Fruit fly (Drosophila melanogaster) whole organism, embryonic: Measurements from ENCODE around the gene Snmp2.

ENCODE experiments used
- Atf3 ChIP-seq: fragments of 200-800 bp; sonication (Bioruptor generic); optimal IDR thresholded peaks from 3 replicates; lab custom pipeline; 2016; ENCODE audit warnings: missing biosample characterization, missing genetic modification characterization
- Bdp1 ChIP-seq: fragments of 200-800 bp; sonication (Bioruptor generic); optimal IDR thresholded peaks from 3 replicates; lab custom pipeline; 2016; ENCODE audit warnings: missing biosample characterization, missing genetic modification characterization
- CG11504 ChIP-seq: fragments of 200-800 bp; sonication (Bioruptor generic); optimal IDR thresholded peaks from 3 replicates; lab custom pipeline; 2019; ENCODE audit warnings: missing biosample characterization, mild to moderate bottlenecking, missing genetic modification characterization, moderate library complexity
- CG12071 ChIP-seq: fragments of 200-800 bp; sonication (Bioruptor generic); optimal IDR thresholded peaks from 3 replicates; lab custom pipeline; 2018; ENCODE audit warnings: missing biosample characterization, mild to moderate bottlenecking, missing genetic modification characterization
- CG15479 ChIP-seq: fragments of 200-800 bp; sonication (Bioruptor generic); optimal IDR thresholded peaks from 3 replicates; lab custom pipeline; 2019; ENCODE audit warnings: missing biosample characterization, mild to moderate bottlenecking, missing genetic modification characterization, moderate library complexity
- CG17359 ChIP-seq: fragments of 200-800 bp; sonication (Bioruptor generic); optimal IDR thresholded peaks from 3 replicates; lab custom pipeline; 2018; ENCODE audit warnings: missing biosample characterization, mild to moderate bottlenecking, missing genetic modification characterization, moderate library complexity
- CG17568 ChIP-seq: fragments of 200-800 bp; sonication (Bioruptor generic); optimal IDR thresholded peaks from 2 replicates; lab custom pipeline; 2018; ENCODE audit warnings: missing biosample characterization, mild to moderate bottlenecking, missing genetic modification characterization, moderate library complexity
- CG3163 ChIP-seq: fragments of 200-800 bp; sonication (Bioruptor generic); optimal IDR thresholded peaks from 3 replicates; lab custom pipeline; 2016; ENCODE audit warnings: missing biosample characterization, missing genetic modification characterization
- CG34224 ChIP-seq: fragments of 200-800 bp; sonication (Bioruptor generic); IDR thresholded peaks from 3 replicates; pipeline ENCODE4 v1.3.6; 2022; ENCODE audit warnings: missing biosample characterization, missing genetic modification characterization; ENCODE audit not compliant: partially characterized antibody
- CG42726 ChIP-seq: fragments of 200-800 bp; sonication (Bioruptor generic); IDR thresholded peaks from 2 replicates; pipeline ENCODE4 v1.3.6; 2022; ENCODE audit warnings: missing biosample characterization, missing genetic modification characterization; ENCODE audit not compliant: partially characterized antibody
- CG6175 ChIP-seq: fragments of 200-800 bp; sonication (Bioruptor generic); IDR thresholded peaks from 3 replicates; pipeline ENCODE4 v1.3.6; 2022; ENCODE audit warnings: missing biosample characterization, missing genetic modification characterization
- CG6765 ChIP-seq: fragments of 200-800 bp; sonication (Bioruptor generic); optimal IDR thresholded peaks from 3 replicates; lab custom pipeline; 2017; ENCODE audit warnings: missing biosample characterization, mild to moderate bottlenecking, missing genetic modification characterization
- CG6813 ChIP-seq: fragments of 200-800 bp; sonication (Bioruptor generic); optimal IDR thresholded peaks from 2 replicates; lab custom pipeline; 2017; ENCODE audit warnings: missing biosample characterization, missing genetic modification characterization, mild to moderate bottlenecking, moderate library complexity, missing genetic modification reagents
- CG8359 ChIP-seq: fragments of 200-800 bp; sonication (Bioruptor generic); optimal IDR thresholded peaks from 2 replicates; lab custom pipeline; 2017; ENCODE audit warnings: missing biosample characterization, mild to moderate bottlenecking, missing genetic modification characterization, borderline replicate concordance
- CG9437 ChIP-seq: fragments of 200-800 bp; sonication (Bioruptor generic); optimal IDR thresholded peaks from 2 replicates; lab custom pipeline; 2018; ENCODE audit warnings: missing biosample characterization, mild to moderate bottlenecking, missing genetic modification characterization
- Dll ChIP-seq: fragments of 200-800 bp; sonication (Bioruptor generic); IDR thresholded peaks from 4 replicates; pipeline ENCODE4 v1.3.6; 2022; ENCODE audit warnings: missing biosample characterization, missing genetic modification characterization; ENCODE audit not compliant: partially characterized antibody
- Doc3 ChIP-seq: fragments of 200-800 bp; sonication (Bioruptor generic); IDR thresholded peaks from 3 replicates; pipeline ENCODE4 v1.3.6; 2022; ENCODE audit warnings: missing biosample characterization, missing genetic modification characterization; ENCODE audit not compliant: partially characterized antibody
- H2.0 ChIP-seq: fragments of 200-800 bp; sonication (Bioruptor generic); IDR thresholded peaks from 2 replicates; pipeline ENCODE4 v1.3.6; 2022; ENCODE audit warnings: missing biosample characterization, missing genetic modification characterization
- Hr78 ChIP-seq, 2 experiments: fragments of 200-800 bp in 1 of 2; fragments of >200 bp in 1 of 2; sonication (Bioruptor generic) in 1 of 2; optimal IDR thresholded peaks; 2 replicates each; lab custom pipeline; 2017 to 2019; ENCODE audit warnings: missing biosample characterization in 2 of 2, missing genetic modification characterization in 2 of 2, mild to moderate bottlenecking in 1 of 2, moderate library complexity in 1 of 2
- Jarid2 ChIP-seq: fragments of 200-800 bp; sonication (Bioruptor generic); optimal IDR thresholded peaks from 3 replicates; lab custom pipeline; 2017; ENCODE audit warnings: mild to moderate bottlenecking, missing biosample characterization, missing genetic modification reagents, missing genetic modification characterization
- MBD-R2 ChIP-seq: fragments of 200-800 bp; sonication (Bioruptor generic); IDR thresholded peaks from 2 replicates; pipeline ENCODE4 v1.3.6; 2022; ENCODE audit warnings: missing biosample characterization, missing genetic modification characterization
- Meics ChIP-seq: fragments of 200-800 bp; sonication (Bioruptor generic); optimal IDR thresholded peaks from 2 replicates; lab custom pipeline; 2017; ENCODE audit warnings: missing biosample characterization, mild to moderate bottlenecking, missing genetic modification characterization
- Pdp1 ChIP-seq, 2 experiments: fragments of 200-800 bp; sonication (Bioruptor generic); optimal IDR thresholded peaks; 3 replicates each; lab custom pipeline; 2016; ENCODE audit warnings: missing biosample characterization in 2 of 2, missing genetic modification characterization in 2 of 2, mild to moderate bottlenecking in 1 of 2, moderate library complexity in 1 of 2
- Stat92E ChIP-seq, 3 experiments: fragments of >200 bp in 2 of 3; fragments of 200-800 bp in 1 of 3; sonication (Bioruptor generic) in 1 of 3; optimal IDR thresholded peaks; 2 replicates each; lab custom pipeline; 2017 to 2019; ENCODE audit warnings: missing biosample characterization in 3 of 3, missing genetic modification characterization in 3 of 3, mild to moderate bottlenecking in 1 of 3, moderate library complexity in 1 of 3
- Trl ChIP-seq, 3 experiments: fragments of >200 bp in 2 of 3; fragments of 200-800 bp in 1 of 3; sonication (Bioruptor generic) in 1 of 3; optimal IDR thresholded peaks; 2 replicates in 1 of 3; 3 replicates in 2 of 3; lab custom pipeline; 2016 to 2017; ENCODE audit warnings: missing biosample characterization in 1 of 3, missing genetic modification characterization in 1 of 3
- ap ChIP-seq: fragments of 200-800 bp; sonication (Bioruptor generic); IDR thresholded peaks from 2 replicates; pipeline ENCODE4 v1.3.6; 2022; ENCODE audit warnings: missing biosample characterization, missing genetic modification characterization
- ase ChIP-seq: fragments of 200-800 bp; sonication (Bioruptor generic); IDR thresholded peaks from 3 replicates; pipeline ENCODE4 v1.3.6; 2022; ENCODE audit warnings: missing biosample characterization, missing genetic modification characterization
- cg ChIP-seq: fragments of 200-800 bp; sonication (Bioruptor generic); optimal IDR thresholded peaks from 3 replicates; lab custom pipeline; 2019; ENCODE audit warnings: missing biosample characterization, mild to moderate bottlenecking, missing genetic modification characterization, moderate library complexity
- chinmo ChIP-seq: fragments of 200-800 bp; sonication (Bioruptor generic); IDR thresholded peaks from 4 replicates; pipeline ENCODE4 v1.3.6; 2022; ENCODE audit warnings: missing biosample characterization, missing genetic modification characterization; ENCODE audit not compliant: partially characterized antibody
- crc ChIP-seq: fragments of 200-800 bp; sonication (Bioruptor generic); optimal IDR thresholded peaks from 2 replicates; lab custom pipeline; 2016; ENCODE audit warnings: missing biosample characterization, missing genetic modification characterization
- crol ChIP-seq: fragments of 200-800 bp; sonication (Bioruptor generic); IDR thresholded peaks from 2 replicates; pipeline ENCODE4 v1.3.6; 2022; ENCODE audit warnings: missing biosample characterization, missing genetic modification characterization
- cwo ChIP-seq: fragments of 200-800 bp; sonication (Bioruptor generic); optimal IDR thresholded peaks from 3 replicates; lab custom pipeline; 2017; ENCODE audit warnings: missing biosample characterization, missing genetic modification characterization, mild to moderate bottlenecking, moderate library complexity, missing genetic modification reagents
- dpn ChIP-seq, 2 experiments: fragments of 200-800 bp; sonication (Bioruptor generic); optimal IDR thresholded peaks; 3 replicates each; lab custom pipeline; 2016; ENCODE audit warnings: missing biosample characterization in 2 of 2, missing genetic modification characterization in 2 of 2
- eve ChIP-seq, 2 experiments: fragments of >200 bp; optimal IDR thresholded peaks; 2 replicates each; lab custom pipeline; 2017; ENCODE audit warnings: missing biosample characterization in 2 of 2, missing genetic modification characterization in 2 of 2
- gem ChIP-seq: fragments of 200-800 bp; sonication (Bioruptor generic); optimal IDR thresholded peaks from 2 replicates; lab custom pipeline; 2019; ENCODE audit warnings: missing biosample characterization, mild to moderate bottlenecking, missing genetic modification characterization, moderate library complexity
- hbn ChIP-seq: fragments of 200-800 bp; sonication (Bioruptor generic); IDR thresholded peaks from 2 replicates; pipeline ENCODE4 v1.3.6; 2022; ENCODE audit warnings: missing biosample characterization, missing genetic modification characterization; ENCODE audit not compliant: partially characterized antibody
- kay ChIP-seq: fragments of 200-800 bp; sonication (Bioruptor generic); optimal IDR thresholded peaks from 2 replicates; lab custom pipeline; 2016; ENCODE audit warnings: missing biosample characterization, missing genetic modification characterization
- nerfin-2 ChIP-seq: fragments of 200-800 bp; sonication (Bioruptor generic); IDR thresholded peaks from 2 replicates; pipeline ENCODE4 v1.3.6; 2022; ENCODE audit warnings: missing biosample characterization, missing genetic modification characterization; ENCODE audit not compliant: partially characterized antibody
- onecut ChIP-seq: fragments of 200-800 bp; sonication (Bioruptor generic); IDR thresholded peaks from 2 replicates; pipeline ENCODE4 v1.3.6; 2022; ENCODE audit warnings: missing biosample characterization, missing genetic modification characterization
- peb ChIP-seq: fragments of 200-800 bp; sonication (Bioruptor generic); IDR thresholded peaks from 2 replicates; pipeline ENCODE4 v1.3.6; 2022; ENCODE audit warnings: missing biosample characterization, missing genetic modification characterization
- pros ChIP-seq: fragments of 200-800 bp; sonication (Bioruptor generic); optimal IDR thresholded peaks from 3 replicates; lab custom pipeline; 2019; ENCODE audit warnings: missing biosample characterization, mild to moderate bottlenecking, missing genetic modification characterization, moderate library complexity
- sens ChIP-seq: fragments of 200-800 bp; sonication (Bioruptor generic); peaks from one replicate; lab custom pipeline; 2016; ENCODE audit warnings: missing biosample characterization, missing genetic modification characterization
- vnd ChIP-seq: fragments of 200-800 bp; sonication (Bioruptor generic); IDR thresholded peaks from 3 replicates; pipeline ENCODE4 v1.3.6; 2022; ENCODE audit warnings: missing biosample characterization, missing genetic modification characterization; ENCODE audit not compliant: partially characterized antibody
- z ChIP-seq: fragments of 200-800 bp; sonication (Bioruptor generic); IDR thresholded peaks from 3 replicates; pipeline ENCODE4 v1.3.6; 2022; ENCODE audit warnings: missing biosample characterization, missing genetic modification characterization
- zen2 ChIP-seq: fragments of 200-800 bp; sonication (Bioruptor generic); IDR thresholded peaks from 3 replicates; pipeline ENCODE4 v1.3.6; 2022; ENCODE audit warnings: missing biosample characterization, missing genetic modification characterization; ENCODE audit not compliant: partially characterized antibody
- zf30C ChIP-seq: fragments of 200-800 bp; sonication (Bioruptor generic); optimal IDR thresholded peaks from 3 replicates; lab custom pipeline; 2018; ENCODE audit warnings: missing biosample characterization, mild to moderate bottlenecking, missing genetic modification characterization

Snmp2 gene

dm6 chr3L:7781353-7782050 lies 38.7 kb upstream of the Snmp2 start:
- TF ChIP-seq nerfin-2 (GFP tag; lab: Robert Waterston, UW): no peak
- 0 out of 2 replicates have a peak, but pooled peaks have one; percentile 39 for TF ChIP-seq hbn (GFP tag; lab: Robert Waterston, UW)
- peak; percentile 30 for TF ChIP-seq cg (GFP tag; lab: Kevin White, UChicago)
- TF ChIP-seq pros (GFP tag; lab: Kevin White, UChicago): peak; percentile 45
- peak; percentile 50 for TF ChIP-seq sens
- TF ChIP-seq CG8359 (GFP tag; lab: Kevin White, UChicago): peak; percentile 74
- TF ChIP-seq crc (GFP tag; lab: Kevin White, UChicago): no peak
- TF ChIP-seq CG17568 (GFP tag; lab: Kevin White, UChicago): no peak
- peak; percentile 69; the same call in 2 of the 3 replicates for TF ChIP-seq zen2 (GFP tag; lab: Robert Waterston, UW)
- no peak for TF ChIP-seq Stat92E (GFP tag; optimal IDR thresholded peaks at IDR 0.05; lab: Kevin White, UChicago)
- peak; percentile 43; the same call in 1 of the 4 replicates for TF ChIP-seq Dll
- TF ChIP-seq Pdp1 (GFP tag; optimal IDR thresholded peaks at IDR 0.05; lab: Kevin White, UChicago): peak in 1 of 2 experiments; percentile 99
- TF ChIP-seq ap (GFP tag; lab: Robert Waterston, UW): no peak
- peak in 1 of 2 experiments; percentile 17 for TF ChIP-seq Hr78 (GFP tag; optimal IDR thresholded peaks at IDR 0.05; lab: Kevin White, UChicago)
- TF ChIP-seq CG9437 (GFP tag; lab: Kevin White, UChicago): peak; percentile 92
- TF ChIP-seq CG6813 (GFP tag; lab: Kevin White, UChicago): no peak
- peak; percentile 100 for TF ChIP-seq CG11504 (tag; lab: Kevin White, UChicago)
- no peak for TF ChIP-seq CG42726
- peak; percentile 98 for TF ChIP-seq CG3163 (GFP tag; lab: Kevin White, UChicago)
- peak; percentile 12 for TF ChIP-seq Jarid2 (GFP tag; lab: Kevin White, UChicago)
- peak in 1 of 2 experiments; percentile 24 for TF ChIP-seq eve (GFP tag; optimal IDR thresholded peaks at IDR 0.05; lab: Kevin White, UChicago)
- TF ChIP-seq crol (GFP tag; lab: Robert Waterston, UW): peak; percentile 83
- peak; percentile 20; the same call in 1 of the 3 replicates for TF ChIP-seq Doc3 (GFP tag; lab: Robert Waterston, UW)
- no peak for TF ChIP-seq dpn (GFP tag; optimal IDR thresholded peaks at IDR 0.05; lab: Kevin White, UChicago)
- TF ChIP-seq Trl (optimal IDR thresholded peaks at IDR 0.05; lab: Kevin White, UChicago): peak; percentile 91
- TF ChIP-seq Trl (GFP tag; optimal IDR thresholded peaks at IDR 0.05; lab: Kevin White, UChicago): no peak
- peak; percentile 90; the same call in 3 of the 4 replicates for TF ChIP-seq chinmo (GFP tag; lab: Robert Waterston, UW)
- TF ChIP-seq CG6175 (GFP tag; lab: Robert Waterston, UW): no peak
- TF ChIP-seq vnd (GFP tag; lab: Robert Waterston, UW): no peak
- TF ChIP-seq CG34224: peak; percentile 32; the same call in 2 of the 3 replicates
- no peak for TF ChIP-seq MBD-R2 (GFP tag; lab: Robert Waterston, UW)
- TF ChIP-seq CG15479 (GFP tag; lab: Kevin White, UChicago): peak; percentile 23
- no peak for TF ChIP-seq CG17359 (tag; lab: Kevin White, UChicago)
- no peak for TF ChIP-seq CG6765
- TF ChIP-seq, all 482 proteins: peak for 20

dm6 chr3L:7775365-7775905 lies 32.6 kb upstream of the Snmp2 start, which contains the start of gene Clk:
Gene Clk (minus strand): TSS chr3L:7775603.
- TF ChIP-seq gem (tag; lab: Kevin White, UChicago) (no peak), Atf3 (no peak), Trl (optimal IDR thresholded peaks at IDR 0.05; lab: Kevin White, UChicago) (peak in 1 of 2 experiments; percentile 9), Trl (GFP tag; optimal IDR thresholded peaks at IDR 0.05; lab: Kevin White, UChicago) (no peak), z (peak; percentile 91), Bdp1 (GFP tag; lab: Kevin White, UChicago) (no peak), CG12071 (GFP tag; lab: Kevin White, UChicago) (no peak), zf30C (no peak), ase (GFP tag; lab: Robert Waterston, UW) (no peak), cwo (GFP tag; lab: Kevin White, UChicago) (no peak), H2.0 (GFP tag; lab: Robert Waterston, UW) (no peak), onecut (GFP tag; lab: Robert Waterston, UW) (no peak), CG17359 (tag; lab: Kevin White, UChicago) (no peak), peb (GFP tag; lab: Robert Waterston, UW) (no peak), kay (GFP tag; lab: Kevin White, UChicago) (no peak), Meics (no peak)
